Worm (Caenorhabditis elegans) whole organism, L2 larva: ENCODE measurements around the gene T25B2.4.

Experiments used
- ZK546.5 ChIP-seq: sonication (generic microtip); optimal IDR thresholded peaks from 2 replicates; lab custom pipeline; 2017; ENCODE audit warnings: missing biosample characterization, missing genetic modification characterization
- lin-13 ChIP-seq: fragments of 150-350 bp; optimal IDR thresholded peaks from 2 replicates; lab custom pipeline; 2014; ENCODE audit warnings: missing biosample characterization, missing genetic modification reagents, missing genetic modification characterization
- lsy-2 ChIP-seq, 2 experiments: fragments of 150-350 bp in 1 of 2; sonication (generic microtip) in 1 of 2; optimal IDR thresholded peaks; 2 replicates each; lab custom pipeline; 2014 to 2017; ENCODE audit warnings: missing biosample characterization in 2 of 2, missing genetic modification characterization in 2 of 2
- nhr-237 ChIP-seq: fragments of 150-350 bp; optimal IDR thresholded peaks from 2 replicates; lab custom pipeline; 2014; ENCODE audit warnings: missing biosample characterization, missing genetic modification characterization
- nhr-77 ChIP-seq: fragments of 150-350 bp; optimal IDR thresholded peaks from 2 replicates; lab custom pipeline; 2014; ENCODE audit warnings: missing biosample characterization, missing genetic modification characterization
- sma-3 ChIP-seq: sonication (generic microtip); optimal IDR thresholded peaks from 2 replicates; lab custom pipeline; 2016; ENCODE audit warnings: missing genetic modification reagents, missing genetic modification characterization, missing compliant biosample characterization
- unc-62 ChIP-seq: fragments of 150-350 bp; optimal IDR thresholded peaks from 2 replicates; lab custom pipeline; 2014; ENCODE audit warnings: missing biosample characterization, missing genetic modification reagents, missing genetic modification characterization
- zag-1 ChIP-seq: fragments of 150-350 bp; optimal IDR thresholded peaks from 2 replicates; lab custom pipeline; 2014; ENCODE audit warnings: missing biosample characterization, missing genetic modification characterization

ce11 chrX:6145921-6146320 lies 32.1 kb upstream of the T25B2.4 start:
- TF ChIP-seq zag-1 (tag; lab: Kevin White, UChicago) (no peak), lsy-2 (tag; optimal IDR thresholded peaks at IDR 0.05; lab: Kevin White, UChicago) (no peak), lin-13 (GFP tag; lab: Kevin White, UChicago) (no peak), nhr-237 (tag; lab: Kevin White, UChicago) (no peak), nhr-77 (tag; lab: Kevin White, UChicago) (no peak), ZK546.5 (tag; lab: Kevin White, UChicago) (no peak), sma-3 (GFP tag; lab: Kevin White, UChicago) (no peak), unc-62 (no peak)
